Fruit fly (Drosophila melanogaster) whole organism, embryonic: ENCODE results near the gene wds.

Source experiments
- Ada2b ChIP-seq: fragments of 200-800 bp; sonication (Bioruptor generic); IDR thresholded peaks from 2 replicates; pipeline ENCODE4 v1.3.6; 2022; ENCODE audit warnings: missing biosample characterization, missing genetic modification characterization
- Aef1 ChIP-seq: fragments of 200-800 bp; sonication (Bioruptor generic); IDR thresholded peaks from 3 replicates; pipeline ENCODE4 v1.3.6; 2022; ENCODE audit warnings: missing biosample characterization, missing genetic modification characterization
- B-H1 ChIP-seq: fragments of 200-800 bp; sonication (Bioruptor generic); IDR thresholded peaks from 3 replicates; pipeline ENCODE4 v1.3.6; 2022; ENCODE audit warnings: missing biosample characterization, missing genetic modification characterization
- Blimp-1 ChIP-seq: fragments of 200-800 bp; sonication (Bioruptor generic); optimal IDR thresholded peaks from 3 replicates; lab custom pipeline; 2018; ENCODE audit warnings: missing biosample characterization, missing genetic modification characterization, mild to moderate bottlenecking, moderate library complexity, missing genetic modification reagents
- CG10654 ChIP-seq: fragments of 200-800 bp; sonication (Bioruptor generic); optimal IDR thresholded peaks from 2 replicates; lab custom pipeline; 2016; ENCODE audit warnings: missing biosample characterization, missing genetic modification characterization
- CG12236 ChIP-seq: fragments of 200-800 bp; sonication (Bioruptor generic); optimal IDR thresholded peaks from 2 replicates; lab custom pipeline; 2016; ENCODE audit warnings: missing biosample characterization, missing genetic modification characterization
- CG12744 ChIP-seq: fragments of 200-800 bp; sonication (Bioruptor generic); optimal IDR thresholded peaks from 2 replicates; lab custom pipeline; 2016; ENCODE audit warnings: missing biosample characterization, missing genetic modification characterization
- CG14014 ChIP-seq: fragments of 200-800 bp; sonication (Bioruptor generic); IDR thresholded peaks from 2 replicates; pipeline ENCODE4 v1.3.6; 2022; ENCODE audit warnings: missing biosample characterization, missing genetic modification characterization
- CG14441 ChIP-seq: fragments of 200-800 bp; sonication (Bioruptor generic); IDR thresholded peaks from 2 replicates; pipeline ENCODE4 v1.3.6; 2022; ENCODE audit warnings: missing biosample characterization, missing genetic modification characterization
- CG30403 ChIP-seq: fragments of 200-800 bp; sonication (Bioruptor generic); optimal IDR thresholded peaks from 3 replicates; lab custom pipeline; 2016; ENCODE audit warnings: missing biosample characterization, missing genetic modification characterization
- CG31441 ChIP-seq: fragments of 200-800 bp; sonication (Bioruptor generic); IDR thresholded peaks from 2 replicates; pipeline ENCODE4 v1.3.6; 2022; ENCODE audit warnings: missing biosample characterization, missing genetic modification characterization
- CG32532 ChIP-seq: fragments of 200-800 bp; sonication (Bioruptor generic); IDR thresholded peaks from 2 replicates; pipeline ENCODE4 v1.3.6; 2022; ENCODE audit warnings: missing biosample characterization, missing genetic modification characterization
- CG3995 ChIP-seq: fragments of 200-800 bp; sonication (Bioruptor generic); optimal IDR thresholded peaks from 3 replicates; lab custom pipeline; 2016; ENCODE audit warnings: missing biosample characterization, missing genetic modification characterization
- CG5180 ChIP-seq: fragments of 200-800 bp; sonication (Bioruptor generic); optimal IDR thresholded peaks from 3 replicates; lab custom pipeline; 2017; ENCODE audit warnings: missing biosample characterization, missing genetic modification characterization, mild to moderate bottlenecking, moderate library complexity, missing genetic modification reagents
- CG7372 ChIP-seq: fragments of 200-800 bp; sonication (Bioruptor generic); IDR thresholded peaks from 2 replicates; pipeline ENCODE4 v1.3.6; 2022; ENCODE audit warnings: missing biosample characterization, missing genetic modification characterization
- CG7987 ChIP-seq: fragments of 200-800 bp; sonication (Bioruptor generic); optimal IDR thresholded peaks from 2 replicates; lab custom pipeline; 2018; ENCODE audit warnings: missing biosample characterization, mild to moderate bottlenecking, missing genetic modification characterization, moderate library complexity
- CG8388 ChIP-seq: fragments of 200-800 bp; sonication (Bioruptor generic); optimal IDR thresholded peaks from 2 replicates; lab custom pipeline; 2019; ENCODE audit warnings: missing biosample characterization, mild to moderate bottlenecking, missing genetic modification characterization, moderate library complexity
- D ChIP-seq, 2 experiments: fragments of 200-800 bp in 1 of 2; fragments of >200 bp in 1 of 2; sonication (Bioruptor generic) in 1 of 2; optimal IDR thresholded peaks; 2 replicates in 1 of 2; 3 replicates in 1 of 2; lab custom pipeline; 2017; ENCODE audit warnings: mild to moderate bottlenecking in 1 of 2, missing biosample characterization in 1 of 2, missing genetic modification characterization in 1 of 2, missing genetic modification reagents in 1 of 2
- Fer1 ChIP-seq: fragments of 200-800 bp; sonication (Bioruptor generic); optimal IDR thresholded peaks from 2 replicates; lab custom pipeline; 2017; ENCODE audit warnings: missing biosample characterization, mild to moderate bottlenecking, missing genetic modification characterization
- Gug ChIP-seq: fragments of 200-800 bp; sonication (Bioruptor generic); IDR thresholded peaks from 4 replicates; pipeline ENCODE4 v1.3.6; 2022; ENCODE audit warnings: missing biosample characterization, missing genetic modification characterization
- Hand ChIP-seq: fragments of 200-800 bp; sonication (Bioruptor generic); optimal IDR thresholded peaks from 2 replicates; lab custom pipeline; 2017; ENCODE audit warnings: mild to moderate bottlenecking, missing biosample characterization, missing genetic modification reagents, missing genetic modification characterization
- Hmx ChIP-seq: fragments of 200-800 bp; sonication (Bioruptor generic); optimal IDR thresholded peaks from 2 replicates; lab custom pipeline; 2016; ENCODE audit warnings: missing biosample characterization, missing genetic modification characterization
- Nf-YB ChIP-seq: fragments of 200-800 bp; sonication (Bioruptor generic); optimal IDR thresholded peaks from 3 replicates; lab custom pipeline; 2019; ENCODE audit warnings: missing biosample characterization, mild to moderate bottlenecking, missing genetic modification characterization, moderate library complexity
- NfI ChIP-seq: fragments of 200-800 bp; sonication (Bioruptor generic); optimal IDR thresholded peaks from 3 replicates; lab custom pipeline; 2018; ENCODE audit warnings: missing biosample characterization, mild to moderate bottlenecking, missing genetic modification characterization, moderate library complexity
- Opbp ChIP-seq: fragments of 200-800 bp; sonication (Bioruptor generic); IDR thresholded peaks from 3 replicates; pipeline ENCODE4 v1.3.6; 2022; ENCODE audit warnings: missing biosample characterization, missing genetic modification characterization; ENCODE audit not compliant: partially characterized antibody
- PHDP ChIP-seq: fragments of 200-800 bp; sonication (Bioruptor generic); optimal IDR thresholded peaks from 3 replicates; lab custom pipeline; 2018; ENCODE audit warnings: missing biosample characterization, mild to moderate bottlenecking, missing genetic modification characterization, moderate library complexity
- Pdp1 ChIP-seq, 2 experiments: fragments of 200-800 bp; sonication (Bioruptor generic); optimal IDR thresholded peaks; 3 replicates each; lab custom pipeline; 2016; ENCODE audit warnings: missing biosample characterization in 2 of 2, missing genetic modification characterization in 2 of 2, mild to moderate bottlenecking in 1 of 2, moderate library complexity in 1 of 2
- Sox102F ChIP-seq: fragments of 200-800 bp; sonication (Bioruptor generic); optimal IDR thresholded peaks from 2 replicates; lab custom pipeline; 2018; ENCODE audit warnings: missing biosample characterization, mild to moderate bottlenecking, missing genetic modification characterization, moderate library complexity
- Stat92E ChIP-seq, 3 experiments: fragments of >200 bp in 2 of 3; fragments of 200-800 bp in 1 of 3; sonication (Bioruptor generic) in 1 of 3; optimal IDR thresholded peaks; 2 replicates each; lab custom pipeline; 2017 to 2019; ENCODE audit warnings: missing biosample characterization in 3 of 3, missing genetic modification characterization in 3 of 3, mild to moderate bottlenecking in 1 of 3, moderate library complexity in 1 of 3
- ab ChIP-seq: fragments of 200-800 bp; sonication (Bioruptor generic); optimal IDR thresholded peaks from 2 replicates; lab custom pipeline; 2016; ENCODE audit warnings: missing biosample characterization, missing genetic modification characterization
- ap ChIP-seq: fragments of 200-800 bp; sonication (Bioruptor generic); IDR thresholded peaks from 2 replicates; pipeline ENCODE4 v1.3.6; 2022; ENCODE audit warnings: missing biosample characterization, missing genetic modification characterization
- bbx ChIP-seq: fragments of 200-800 bp; sonication (Bioruptor generic); IDR thresholded peaks from 2 replicates; pipeline ENCODE4 v1.3.6; 2022; ENCODE audit warnings: missing biosample characterization, missing genetic modification characterization; ENCODE audit not compliant: partially characterized antibody
- bowl ChIP-seq: fragments of 200-800 bp; sonication (Bioruptor generic); IDR thresholded peaks from 2 replicates; pipeline ENCODE4 v1.3.6; 2022; ENCODE audit warnings: missing biosample characterization, missing genetic modification characterization
- crc ChIP-seq: fragments of 200-800 bp; sonication (Bioruptor generic); optimal IDR thresholded peaks from 2 replicates; lab custom pipeline; 2016; ENCODE audit warnings: missing biosample characterization, missing genetic modification characterization
- crol ChIP-seq: fragments of 200-800 bp; sonication (Bioruptor generic); IDR thresholded peaks from 2 replicates; pipeline ENCODE4 v1.3.6; 2022; ENCODE audit warnings: missing biosample characterization, missing genetic modification characterization
- dimm ChIP-seq: fragments of 200-800 bp; sonication (Bioruptor generic); IDR thresholded peaks from 2 replicates; pipeline ENCODE4 v1.3.6; 2022; ENCODE audit warnings: missing biosample characterization, missing genetic modification characterization
- disco-r ChIP-seq: fragments of 200-800 bp; sonication (Bioruptor generic); optimal IDR thresholded peaks from 2 replicates; lab custom pipeline; 2016; ENCODE audit warnings: missing biosample characterization, missing genetic modification characterization
- ewg ChIP-seq: fragments of 200-800 bp; sonication (Bioruptor generic); optimal IDR thresholded peaks from 3 replicates; lab custom pipeline; 2017; ENCODE audit warnings: mild to moderate bottlenecking, missing biosample characterization, missing genetic modification reagents, missing genetic modification characterization
- grn ChIP-seq: fragments of 200-800 bp; sonication (Bioruptor generic); optimal IDR thresholded peaks from 3 replicates; lab custom pipeline; 2017; ENCODE audit warnings: missing biosample characterization, missing genetic modification characterization
- hb ChIP-seq: fragments of 200-800 bp; sonication (Bioruptor generic); IDR thresholded peaks from 3 replicates; pipeline ENCODE4 v1.3.6; 2022; ENCODE audit warnings: missing biosample characterization, missing genetic modification characterization; ENCODE audit not compliant: partially characterized antibody
- hbn ChIP-seq: fragments of 200-800 bp; sonication (Bioruptor generic); IDR thresholded peaks from 2 replicates; pipeline ENCODE4 v1.3.6; 2022; ENCODE audit warnings: missing biosample characterization, missing genetic modification characterization; ENCODE audit not compliant: partially characterized antibody
- her ChIP-seq: fragments of 200-800 bp; sonication (Bioruptor generic); optimal IDR thresholded peaks from 2 replicates; lab custom pipeline; 2016; ENCODE audit warnings: missing biosample characterization, missing genetic modification characterization
- hth ChIP-seq: fragments of >200 bp; optimal IDR thresholded peaks from 2 replicates; lab custom pipeline; 2017; ENCODE audit warnings: inconsistent platforms
- ind ChIP-seq: fragments of 200-800 bp; sonication (Bioruptor generic); optimal IDR thresholded peaks from 3 replicates; lab custom pipeline; 2016; ENCODE audit warnings: missing biosample characterization, missing genetic modification characterization
- klu ChIP-seq: fragments of 200-800 bp; sonication (Bioruptor generic); IDR thresholded peaks from 2 replicates; pipeline ENCODE4 v1.3.6; 2022; ENCODE audit warnings: missing biosample characterization, missing genetic modification characterization
- mam ChIP-seq: fragments of 200-800 bp; sonication (Bioruptor generic); optimal IDR thresholded peaks from 3 replicates; lab custom pipeline; 2016; ENCODE audit warnings: missing biosample characterization, missing genetic modification characterization
- pfk ChIP-seq: fragments of 200-800 bp; sonication (Bioruptor generic); optimal IDR thresholded peaks from 2 replicates; lab custom pipeline; 2018; ENCODE audit warnings: missing biosample characterization, mild to moderate bottlenecking, missing genetic modification characterization, moderate library complexity
- ranshi ChIP-seq: fragments of 200-800 bp; sonication (Bioruptor generic); IDR thresholded peaks from 2 replicates; pipeline ENCODE4 v1.3.6; 2022; ENCODE audit warnings: missing biosample characterization, missing genetic modification characterization
- unpg ChIP-seq: fragments of 200-800 bp; sonication (Bioruptor generic); optimal IDR thresholded peaks from 3 replicates; lab custom pipeline; 2018; ENCODE audit warnings: missing biosample characterization, mild to moderate bottlenecking, missing genetic modification characterization, moderate library complexity
- zfh2 ChIP-seq: fragments of 200-800 bp; sonication (Bioruptor generic); optimal IDR thresholded peaks from 2 replicates; lab custom pipeline; 2016; ENCODE audit warnings: missing biosample characterization, missing genetic modification characterization

wds gene

DNA sequence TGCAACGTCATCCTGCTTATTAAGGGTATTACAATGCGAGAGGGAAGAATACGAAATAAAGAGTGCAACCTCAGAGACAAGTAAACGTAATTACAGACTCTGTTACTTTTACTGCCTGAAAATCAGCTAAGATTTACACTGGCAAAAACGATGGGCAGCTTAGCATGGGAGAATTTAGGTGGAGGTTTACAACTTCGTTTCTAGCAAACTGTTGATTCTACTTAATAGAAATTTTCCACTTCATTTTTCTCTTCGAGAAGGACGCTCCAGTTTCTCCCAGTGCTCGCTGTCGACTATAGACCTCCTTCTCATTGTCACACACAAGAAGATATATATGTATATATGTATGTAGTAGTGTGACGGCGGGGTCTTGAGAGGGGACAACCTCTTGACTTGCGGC is 49.6 kb upstream of the wds start (continued):
- peak; percentile 1 to 2 for TF ChIP-seq Pdp1 (GFP tag; optimal IDR thresholded peaks at IDR 0.05; lab: Kevin White, UChicago)
- TF ChIP-seq Fer1 = no peak
- no peak for TF ChIP-seq CG7372
- no peak for TF ChIP-seq disco-r (GFP tag; lab: Kevin White, UChicago)
- TF ChIP-seq CG3995 (GFP tag; lab: Kevin White, UChicago) = no peak
- TF ChIP-seq ab (GFP tag; lab: Kevin White, UChicago) = peak; percentile 2
- TF ChIP-seq CG14014 (GFP tag; lab: Robert Waterston, UW) = peak; percentile 46; the same call in 1 of the 2 replicates
- no peak for TF ChIP-seq crc (GFP tag; lab: Kevin White, UChicago)
- no peak for TF ChIP-seq ap (GFP tag; lab: Robert Waterston, UW)
- TF ChIP-seq Opbp (GFP tag; lab: Robert Waterston, UW) = no peak
- no peak for TF ChIP-seq bbx (GFP tag; lab: Robert Waterston, UW)
- no peak for TF ChIP-seq pfk
- TF ChIP-seq CG31441 (GFP tag; lab: Robert Waterston, UW) = peak; percentile 50; the same call in 1 of the 2 replicates
- no peak for TF ChIP-seq D (optimal IDR thresholded peaks at IDR 0.05; lab: Kevin White, UChicago)
- TF ChIP-seq D (GFP tag; optimal IDR thresholded peaks at IDR 0.05; lab: Kevin White, UChicago) = no peak
- TF ChIP-seq zfh2 (GFP tag; lab: Kevin White, UChicago) = no peak
- peak; percentile 63 for TF ChIP-seq Ada2b (GFP tag; lab: Robert Waterston, UW)
- peak; percentile 18 for TF ChIP-seq ewg
- TF ChIP-seq B-H1 (GFP tag; lab: Robert Waterston, UW) = no peak
- TF ChIP-seq CG14441 (GFP tag; lab: Robert Waterston, UW) = peak; percentile 53; the same call in 1 of the 2 replicates
- no peak for TF ChIP-seq hth (lab: Kevin White, UChicago)
- no peak for TF ChIP-seq klu (GFP tag; lab: Robert Waterston, UW)
- TF ChIP-seq CG10654 (GFP tag; lab: Kevin White, UChicago) = no peak
- peak; percentile 1 for TF ChIP-seq PHDP (tag; lab: Kevin White, UChicago)
- TF ChIP-seq Blimp-1 = peak; percentile 18
- no peak for TF ChIP-seq bowl (GFP tag; lab: Robert Waterston, UW)
- no peak for TF ChIP-seq hbn (GFP tag; lab: Robert Waterston, UW)
- no peak for TF ChIP-seq crol
- TF ChIP-seq Hmx (GFP tag; lab: Kevin White, UChicago) = no peak
- peak; percentile 37 for TF ChIP-seq Sox102F (GFP tag; lab: Kevin White, UChicago)
- no peak for TF ChIP-seq CG12744
- no peak for TF ChIP-seq CG7987 (GFP tag; lab: Kevin White, UChicago)
- peak; percentile 50 for TF ChIP-seq CG30403 (GFP tag; lab: Kevin White, UChicago)
- peak; percentile 67; the same call in 1 of the 2 replicates for TF ChIP-seq ranshi (GFP tag; lab: Robert Waterston, UW)
- no peak for TF ChIP-seq her (GFP tag; lab: Kevin White, UChicago)
- TF ChIP-seq hb = no peak
- TF ChIP-seq ind (GFP tag; lab: Kevin White, UChicago) = no peak
- no peak for TF ChIP-seq CG12236 (GFP tag; lab: Kevin White, UChicago)
- TF ChIP-seq CG8388 (GFP tag; lab: Kevin White, UChicago) = peak; percentile 26
- TF ChIP-seq Stat92E (GFP tag; optimal IDR thresholded peaks at IDR 0.05; lab: Kevin White, UChicago) = no peak
- peak; percentile 43; the same call in 1 of the 4 replicates for TF ChIP-seq Gug
- TF ChIP-seq NfI = peak; percentile 18
- peak; percentile 30; the same call in 1 of the 2 replicates for TF ChIP-seq CG32532
- peak; percentile 23; the same call in 1 of the 2 replicates for TF ChIP-seq dimm
- no peak for TF ChIP-seq mam
- TF ChIP-seq Aef1 (GFP tag; lab: Robert Waterston, UW) = peak; percentile 54; the same call in 2 of the 3 replicates
- no peak for TF ChIP-seq Nf-YB (GFP tag; lab: Kevin White, UChicago)
- peak; percentile 52 for TF ChIP-seq unpg (GFP tag; lab: Kevin White, UChicago)
- no peak for TF ChIP-seq grn (GFP tag; lab: Kevin White, UChicago)
- no peak for TF ChIP-seq Hand (GFP tag; lab: Kevin White, UChicago)
- TF ChIP-seq CG5180 = no peak
